Worm (Caenorhabditis elegans) whole organism, late embryonic: Measurements from ENCODE around the gene T20B12.3.

Experiments
- F13H6.1 ChIP-seq: sonication (generic microtip); optimal IDR thresholded peaks from 2 replicates; lab custom pipeline; 2016; ENCODE audit warnings: missing genetic modification characterization, missing compliant biosample characterization
- K02D7.2 ChIP-seq: sonication (generic microtip); optimal IDR thresholded peaks from 2 replicates; lab custom pipeline; 2017; ENCODE audit warnings: mild to moderate bottlenecking, missing genetic modification characterization, missing compliant biosample characterization
- T23F11.4 ChIP-seq: fragments of 200-800 bp; sonication (Bioruptor generic); optimal IDR thresholded peaks from 2 replicates; lab custom pipeline; 2018; ENCODE audit warnings: mild to moderate bottlenecking, missing genetic modification characterization, missing compliant biosample characterization
- ceh-14 ChIP-seq: sonication (generic microtip); optimal IDR thresholded peaks from 2 replicates; lab custom pipeline; 2016; ENCODE audit warnings: missing genotype, missing genetic modification characterization, missing compliant biosample characterization
- ceh-18 ChIP-seq: sonication (generic microtip); optimal IDR thresholded peaks from 2 replicates; lab custom pipeline; 2016; ENCODE audit warnings: missing genetic modification characterization, missing compliant biosample characterization
- ceh-22 ChIP-seq: sonication (generic microtip); optimal IDR thresholded peaks from 2 replicates; lab custom pipeline; 2017; ENCODE audit warnings: missing biosample characterization, missing genetic modification characterization
- ceh-24 ChIP-seq: sonication (generic microtip); optimal IDR thresholded peaks from 2 replicates; lab custom pipeline; 2016; ENCODE audit warnings: mild to moderate bottlenecking, missing genetic modification characterization, missing compliant biosample characterization
- ceh-30 ChIP-seq: fragments of 150-350 bp; optimal IDR thresholded peaks from 2 replicates; lab custom pipeline; 2014; ENCODE audit warnings: missing biosample characterization, missing genetic modification characterization
- ceh-31 ChIP-seq: sonication (generic microtip); optimal IDR thresholded peaks from 2 replicates; lab custom pipeline; 2016; ENCODE audit warnings: missing genetic modification characterization, missing compliant biosample characterization
- ceh-34 ChIP-seq: sonication (generic microtip); optimal IDR thresholded peaks from 2 replicates; lab custom pipeline; 2016; ENCODE audit warnings: mild to moderate bottlenecking, missing genetic modification characterization, missing compliant biosample characterization
- ceh-48 ChIP-seq: sonication (generic microtip); optimal IDR thresholded peaks from 2 replicates; lab custom pipeline; 2016; ENCODE audit warnings: missing genetic modification characterization, inconsistent platforms, missing compliant biosample characterization
- ceh-9 ChIP-seq: sonication (generic microtip); optimal IDR thresholded peaks from 2 replicates; lab custom pipeline; 2016; ENCODE audit warnings: mild to moderate bottlenecking, missing genetic modification characterization, inconsistent platforms, missing compliant biosample characterization
- che-1 ChIP-seq: sonication (generic microtip); optimal IDR thresholded peaks from 2 replicates; lab custom pipeline; 2016; ENCODE audit warnings: mild to moderate bottlenecking, missing genetic modification characterization, missing compliant biosample characterization
- dmd-4 ChIP-seq: sonication (generic microtip); optimal IDR thresholded peaks from 2 replicates; lab custom pipeline; 2016; ENCODE audit warnings: borderline replicate concordance, missing genetic modification characterization, missing compliant biosample characterization
- elt-2 ChIP-seq: sonication (generic microtip); optimal IDR thresholded peaks from 2 replicates; lab custom pipeline; 2016; ENCODE audit warnings: missing genetic modification reagents, missing genetic modification characterization, missing compliant biosample characterization
- elt-4 ChIP-seq: sonication (generic microtip); optimal IDR thresholded peaks from 2 replicates; lab custom pipeline; 2016; ENCODE audit warnings: missing genetic modification characterization, missing compliant biosample characterization
- ets-4 ChIP-seq: sonication (generic microtip); optimal IDR thresholded peaks from 2 replicates; lab custom pipeline; 2016; ENCODE audit warnings: missing genetic modification characterization, missing compliant biosample characterization
- fkh-6 ChIP-seq: sonication (generic microtip); optimal IDR thresholded peaks from 2 replicates; lab custom pipeline; 2016; ENCODE audit warnings: missing genetic modification characterization, missing compliant biosample characterization
- gmeb-2 ChIP-seq: sonication (generic microtip); optimal IDR thresholded peaks from 2 replicates; lab custom pipeline; 2016; ENCODE audit warnings: missing genetic modification characterization, inconsistent platforms, missing compliant biosample characterization
- hlh-13 ChIP-seq: fragments of 200-800 bp; sonication (Bioruptor generic); optimal IDR thresholded peaks from 2 replicates; lab custom pipeline; 2018; ENCODE audit warnings: mild to moderate bottlenecking, missing genetic modification characterization, missing compliant biosample characterization
- hlh-15 ChIP-seq: sonication (generic microtip); optimal IDR thresholded peaks from 2 replicates; lab custom pipeline; 2016; ENCODE audit warnings: missing genetic modification characterization, missing compliant biosample characterization
- hlh-30 ChIP-seq: sonication (generic microtip); optimal IDR thresholded peaks from 2 replicates; lab custom pipeline; 2017; ENCODE audit warnings: antibody characterized with exemption, missing genetic modification characterization, missing compliant biosample characterization; ENCODE audit not compliant: insufficient read depth
- hlh-6 ChIP-seq: sonication (generic microtip); optimal IDR thresholded peaks from 2 replicates; lab custom pipeline; 2016; ENCODE audit warnings: missing genotype, missing genetic modification characterization, missing compliant biosample characterization
- hlh-8 ChIP-seq: sonication (generic microtip); optimal IDR thresholded peaks from 2 replicates; lab custom pipeline; 2016; ENCODE audit warnings: missing genotype, missing genetic modification characterization, missing compliant biosample characterization
- mec-3 ChIP-seq: sonication (generic microtip); optimal IDR thresholded peaks from 2 replicates; lab custom pipeline; 2016; ENCODE audit warnings: borderline replicate concordance, missing genetic modification characterization, missing compliant biosample characterization
- nfya-1 ChIP-seq: sonication (generic microtip); optimal IDR thresholded peaks from 2 replicates; lab custom pipeline; 2017; ENCODE audit warnings: missing genetic modification characterization, mild to moderate bottlenecking, missing compliant biosample characterization, antibody characterized with exemption, moderate library complexity
- nhr-11 ChIP-seq: fragments of 150-350 bp; optimal IDR thresholded peaks from 2 replicates; lab custom pipeline; 2014; ENCODE audit warnings: missing biosample characterization, missing genetic modification characterization
- npax-4 ChIP-seq: sonication (generic microtip); optimal IDR thresholded peaks from 2 replicates; lab custom pipeline; 2016; ENCODE audit warnings: missing genetic modification characterization, missing compliant biosample characterization
- odd-2 ChIP-seq: sonication (generic microtip); optimal IDR thresholded peaks from 2 replicates; lab custom pipeline; 2017; ENCODE audit warnings: antibody characterized with exemption, mild to moderate bottlenecking, missing genetic modification characterization, missing compliant biosample characterization
- pag-3 ChIP-seq: sonication (generic microtip); optimal IDR thresholded peaks from 2 replicates; lab custom pipeline; 2016; ENCODE audit warnings: missing compliant biosample characterization, missing genetic modification characterization, borderline replicate concordance
- pax-1 ChIP-seq: fragments of 150-350 bp; optimal IDR thresholded peaks from 2 replicates; lab custom pipeline; 2014; ENCODE audit warnings: missing biosample characterization, missing genetic modification characterization
- pha-4 ChIP-seq: fragments of 150-350 bp; optimal IDR thresholded peaks from 2 replicates; lab custom pipeline; 2018; ENCODE audit warnings: missing biosample characterization, missing genetic modification reagents, missing genetic modification characterization
- pqm-1 ChIP-seq: sonication (generic microtip); optimal IDR thresholded peaks from 2 replicates; lab custom pipeline; 2016; ENCODE audit warnings: missing genetic modification characterization, missing compliant biosample characterization
- pros-1 ChIP-seq: fragments of 150-350 bp; optimal IDR thresholded peaks from 2 replicates; lab custom pipeline; 2014; ENCODE audit warnings: missing biosample characterization, missing genetic modification reagents, missing genetic modification characterization
- rnt-1 ChIP-seq: sonication (generic microtip); optimal IDR thresholded peaks from 2 replicates; lab custom pipeline; 2016; ENCODE audit warnings: missing genetic modification characterization, missing compliant biosample characterization
- sdc-2 ChIP-seq: sonication (generic microtip); optimal IDR thresholded peaks from 2 replicates; lab custom pipeline; 2016; ENCODE audit warnings: missing genotype, missing genetic modification characterization, missing compliant biosample characterization
- sox-4 ChIP-seq: sonication (generic microtip); optimal IDR thresholded peaks from 2 replicates; lab custom pipeline; 2017; ENCODE audit warnings: mild to moderate bottlenecking, missing genetic modification characterization, inconsistent platforms, missing compliant biosample characterization
- tbx-2 ChIP-seq: sonication (generic microtip); optimal IDR thresholded peaks from 2 replicates; lab custom pipeline; 2016; ENCODE audit warnings: missing genetic modification characterization, missing compliant biosample characterization
- tbx-7 ChIP-seq: sonication (generic microtip); optimal IDR thresholded peaks from 2 replicates; lab custom pipeline; 2016; ENCODE audit warnings: missing genotype, missing genetic modification characterization, missing compliant biosample characterization
- ttx-3 ChIP-seq: sonication (generic microtip); optimal IDR thresholded peaks from 2 replicates; lab custom pipeline; 2016; ENCODE audit warnings: missing genetic modification reagents, missing genetic modification characterization, missing compliant biosample characterization
- unc-42 ChIP-seq: sonication (generic microtip); optimal IDR thresholded peaks from 2 replicates; lab custom pipeline; 2016; ENCODE audit warnings: missing genotype, missing genetic modification characterization, missing compliant biosample characterization
- unc-55 ChIP-seq: sonication (generic microtip); optimal IDR thresholded peaks from 2 replicates; lab custom pipeline; 2017; ENCODE audit warnings: missing biosample characterization, missing genetic modification reagents, missing genetic modification characterization
- ztf-16 ChIP-seq: sonication (generic microtip); optimal IDR thresholded peaks from 2 replicates; lab custom pipeline; 2017; ENCODE audit warnings: missing genetic modification characterization, missing compliant biosample characterization

Gene T20B12.3

DNA sequence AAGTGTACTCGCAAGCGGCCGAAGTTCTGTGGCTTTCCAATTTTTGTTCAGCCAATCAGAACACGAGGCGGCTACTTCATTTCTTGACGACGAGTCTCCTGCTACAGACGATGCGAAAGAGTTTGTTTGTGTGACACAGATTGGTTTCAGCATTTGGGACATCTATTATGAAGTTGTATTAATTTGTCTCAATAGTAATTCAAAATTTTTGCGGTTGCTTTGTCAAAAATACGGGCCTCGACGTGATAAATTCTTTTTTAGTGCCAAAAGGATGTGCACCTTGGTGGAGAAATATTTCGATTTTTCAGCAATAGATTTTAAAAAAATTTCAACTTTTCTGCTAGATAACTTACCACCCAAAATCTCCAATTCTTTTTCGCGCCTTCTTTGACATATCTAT is 11.3 kb upstream of the T20B12.3 start:
- TF ChIP-seq pag-3 (tag; lab: Kevin White, UChicago) (no peak), sox-4 (tag; lab: Kevin White, UChicago) (no peak), ets-4 (no peak), rnt-1 (no peak), ceh-22 (tag; lab: Kevin White, UChicago) (no peak), F13H6.1 (no peak), fkh-6 (tag; lab: Kevin White, UChicago) (no peak), ttx-3 (tag; lab: Kevin White, UChicago) (no peak), hlh-6 (tag; lab: Kevin White, UChicago) (no peak), K02D7.2 (tag; lab: Kevin White, UChicago) (no peak), pha-4 (tag; lab: Kevin White, UChicago) (no peak), tbx-7 (tag; lab: Kevin White, UChicago) (no peak), ceh-31 (tag; lab: Kevin White, UChicago) (no peak), ceh-34 (tag; lab: Kevin White, UChicago) (no peak), ztf-16 (tag; lab: Kevin White, UChicago) (no peak), dmd-4 (tag; lab: Kevin White, UChicago) (no peak)

ce11 chrIII:7373802-7374435 is 8.0 kb upstream of the T20B12.3 start:
- TF ChIP-seq ceh-14 (tag; lab: Kevin White, UChicago), result no peak
- TF ChIP-seq elt-4 (tag; lab: Kevin White, UChicago), result no peak
- no peak for TF ChIP-seq ceh-24 (tag; lab: Kevin White, UChicago)
- TF ChIP-seq pag-3 (tag; lab: Kevin White, UChicago), result no peak
- no peak for TF ChIP-seq ceh-31 (tag; lab: Kevin White, UChicago)
- no peak for TF ChIP-seq npax-4 (tag; lab: Kevin White, UChicago)
- no peak for TF ChIP-seq T23F11.4
- TF ChIP-seq pqm-1, result no peak

- TF ChIP-seq ceh-31 (tag; lab: Kevin White, UChicago) (no peak), pax-1 (tag; lab: Kevin White, UChicago) (no peak), hlh-30 (tag; lab: Kevin White, UChicago) (peak; percentile 78), ceh-34 (tag; lab: Kevin White, UChicago) (no peak), hlh-15 (tag; lab: Kevin White, UChicago) (no peak), elt-4 (tag; lab: Kevin White, UChicago) (no peak), odd-2 (tag; lab: Kevin White, UChicago) (no peak)
Observed at ce11 chrIII:7374681-7375271, 7.1 kb upstream of the T20B12.3 start, which contains the start of gene mml-1. Gene mml-1, minus strand, starts transcription at chrIII:7374731.

DNA sequence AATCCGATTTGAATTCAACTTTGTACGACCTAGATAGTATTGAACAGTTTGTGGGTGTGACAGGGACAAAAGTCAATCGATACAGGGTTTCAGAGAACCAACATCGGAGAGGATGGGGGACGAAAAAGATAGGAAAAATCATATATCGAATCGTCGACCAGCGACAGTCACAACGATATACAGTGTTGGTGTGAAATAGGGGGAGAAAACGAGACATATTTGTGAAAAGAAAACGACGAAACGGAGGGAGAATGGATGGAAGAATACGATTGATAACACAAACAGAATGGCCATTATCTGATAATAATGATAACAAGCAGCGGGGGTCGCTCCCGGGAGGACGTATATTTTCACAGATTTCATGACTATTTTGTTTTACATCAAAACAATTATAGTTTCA is 6.5 kb upstream of the T20B12.3 start:
- TF ChIP-seq elt-2 (peak; percentile 61), nhr-11 (no peak)

- TF ChIP-seq ceh-18 (tag; lab: Kevin White, UChicago), result peak; percentile 21
- TF ChIP-seq ztf-16 (tag; lab: Kevin White, UChicago), result no peak
- TF ChIP-seq unc-42 (tag; lab: Kevin White, UChicago), result peak; percentile 20
- TF ChIP-seq che-1 (tag; lab: Kevin White, UChicago), result no peak
- TF ChIP-seq gmeb-2 (tag; lab: Kevin White, UChicago), result no peak
- no peak for TF ChIP-seq hlh-13 (GFP tag; lab: Kevin White, UChicago)
- peak; percentile 41 for TF ChIP-seq tbx-2 (tag; lab: Kevin White, UChicago)
- peak; percentile 88 for TF ChIP-seq hlh-30 (tag; lab: Kevin White, UChicago)
- TF ChIP-seq unc-55 (GFP tag; lab: Kevin White, UChicago), result peak; percentile 12
- peak; percentile 21 for TF ChIP-seq nfya-1
- TF ChIP-seq ceh-31 (tag; lab: Kevin White, UChicago), result peak; percentile 34
- TF ChIP-seq ceh-48, result no peak
- no peak for TF ChIP-seq hlh-8 (tag; lab: Kevin White, UChicago)
- no peak for TF ChIP-seq sdc-2 (tag; lab: Kevin White, UChicago)
- no peak for TF ChIP-seq hlh-6 (tag; lab: Kevin White, UChicago)
- TF ChIP-seq ceh-30 (tag; lab: Kevin White, UChicago), result no peak
- no peak for TF ChIP-seq ceh-9 (tag; lab: Kevin White, UChicago)
- TF ChIP-seq mec-3 (tag; lab: Kevin White, UChicago), result no peak
- TF ChIP-seq pros-1 (tag; lab: Kevin White, UChicago), result no peak
- TF ChIP-seq pax-1 (tag; lab: Kevin White, UChicago), result peak; percentile 36
Observed at ce11 chrIII:7376143-7376802, 5.6 kb upstream of the T20B12.3 start.
